Fruit fly (Drosophila melanogaster) whole organism, pupa: ENCODE data around the gene CG43288.

Source experiments
- CG12605 ChIP-seq: fragments of 200-800 bp; sonication (Bioruptor generic); IDR thresholded peaks from 2 replicates; pipeline ENCODE4 v1.3.6; 2022; ENCODE audit warnings: missing biosample characterization, missing genetic modification characterization
- CG13204 ChIP-seq: fragments of 200-800 bp; sonication (Bioruptor generic); optimal IDR thresholded peaks from 2 replicates; lab custom pipeline; 2018; ENCODE audit warnings: missing biosample characterization, mild to moderate bottlenecking, missing genetic modification characterization, moderate library complexity
- CG14655 ChIP-seq: fragments of 200-800 bp; sonication (Bioruptor generic); optimal IDR thresholded peaks from 3 replicates; lab custom pipeline; 2017; ENCODE audit warnings: mild to moderate bottlenecking, missing biosample characterization, missing genetic modification reagents, missing genetic modification characterization
- CG15710 ChIP-seq: fragments of 200-800 bp; sonication (Bioruptor generic); optimal IDR thresholded peaks from 2 replicates; lab custom pipeline; 2018; ENCODE audit warnings: missing biosample characterization, mild to moderate bottlenecking, missing genetic modification characterization, moderate library complexity
- CG17806 ChIP-seq: fragments of 200-800 bp; sonication (Bioruptor generic); optimal IDR thresholded peaks from 2 replicates; lab custom pipeline; 2018; ENCODE audit warnings: missing biosample characterization, mild to moderate bottlenecking, missing genetic modification characterization, moderate library complexity
- CG34367 ChIP-seq: fragments of 200-800 bp; sonication (Bioruptor generic); optimal IDR thresholded peaks from 2 replicates; lab custom pipeline; 2018; ENCODE audit warnings: missing biosample characterization, mild to moderate bottlenecking, missing genetic modification characterization
- CG4496 ChIP-seq: fragments of 200-800 bp; sonication (Bioruptor generic); IDR thresholded peaks from 3 replicates; pipeline ENCODE4 v1.3.6; 2022; ENCODE audit warnings: missing biosample characterization, missing genetic modification characterization
- CG8159 ChIP-seq: fragments of 200-800 bp; sonication (Bioruptor generic); optimal IDR thresholded peaks from 3 replicates; lab custom pipeline; 2018; ENCODE audit warnings: missing biosample characterization, mild to moderate bottlenecking, missing genetic modification characterization, moderate library complexity
- CG8301 ChIP-seq: fragments of 200-800 bp; sonication (Bioruptor generic); optimal IDR thresholded peaks from 2 replicates; lab custom pipeline; 2018; ENCODE audit warnings: missing biosample characterization, mild to moderate bottlenecking, missing genetic modification characterization
- CG9948 ChIP-seq: fragments of 200-800 bp; sonication (Bioruptor generic); optimal IDR thresholded peaks from 2 replicates; lab custom pipeline; 2018; ENCODE audit warnings: missing biosample characterization, mild to moderate bottlenecking, missing genetic modification characterization, moderate library complexity
- D1 ChIP-seq: fragments of 200-800 bp; sonication (Bioruptor generic); optimal IDR thresholded peaks from 2 replicates; lab custom pipeline; 2018; ENCODE audit warnings: missing biosample characterization, mild to moderate bottlenecking, missing genetic modification characterization, moderate library complexity
- EcR ChIP-seq: fragments of 200-800 bp; sonication (Bioruptor generic); optimal IDR thresholded peaks from 3 replicates; lab custom pipeline; 2019; ENCODE audit warnings: missing biosample characterization, missing genetic modification characterization, mild to moderate bottlenecking, moderate library complexity, missing genetic modification reagents
- Ets98B ChIP-seq: fragments of 200-800 bp; sonication (Bioruptor generic); IDR thresholded peaks from 2 replicates; pipeline ENCODE4 v1.3.6; 2022; ENCODE audit warnings: missing biosample characterization, missing genetic modification characterization
- Pif1A ChIP-seq: fragments of 200-800 bp; sonication (Bioruptor generic); optimal IDR thresholded peaks from 3 replicates; lab custom pipeline; 2016; ENCODE audit warnings: missing biosample characterization, missing genetic modification characterization
- Pif1B ChIP-seq: fragments of 200-800 bp; sonication (Bioruptor generic); optimal IDR thresholded peaks from 3 replicates; lab custom pipeline; 2016; ENCODE audit warnings: missing biosample characterization, missing genetic modification characterization
- Snoo ChIP-seq: fragments of 200-800 bp; sonication (Bioruptor generic); optimal IDR thresholded peaks from 3 replicates; lab custom pipeline; 2017; ENCODE audit warnings: missing biosample characterization, mild to moderate bottlenecking, missing genetic modification characterization, inconsistent platforms
- fd96Ca ChIP-seq: fragments of 200-800 bp; sonication (Bioruptor generic); IDR thresholded peaks from 3 replicates; pipeline ENCODE4 v1.3.6; 2022; ENCODE audit warnings: missing biosample characterization, missing genetic modification characterization
- gl ChIP-seq: fragments of 200-800 bp; sonication (Bioruptor generic); optimal IDR thresholded peaks from 2 replicates; lab custom pipeline; 2018; ENCODE audit warnings: missing biosample characterization, mild to moderate bottlenecking, missing genetic modification characterization
- rn ChIP-seq: fragments of 200-800 bp; sonication (Bioruptor generic); IDR thresholded peaks from 2 replicates; pipeline ENCODE4 v1.3.6; 2022; ENCODE audit warnings: missing biosample characterization, missing genetic modification characterization

The CG43288 gene

DNA sequence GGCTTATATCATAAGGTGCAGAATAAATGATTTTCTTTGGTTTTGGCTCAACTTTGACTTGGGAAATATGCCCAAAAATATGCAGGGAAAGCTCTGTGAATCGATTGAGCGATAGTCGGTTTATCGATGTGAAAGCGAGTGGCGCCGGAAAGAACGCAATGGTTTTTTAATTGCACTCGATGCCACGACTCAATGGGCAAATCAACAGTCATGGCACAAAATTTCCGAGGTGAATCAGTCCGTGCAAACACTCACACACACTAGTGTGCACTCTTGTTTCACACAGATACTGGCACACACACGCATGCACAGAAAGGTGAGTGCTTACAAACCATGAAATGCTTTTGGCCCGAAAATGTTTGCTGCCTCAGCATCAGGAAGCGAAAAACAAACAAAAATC is 27.3 kb downstream of the CG43288 start:
- no peak for TF ChIP-seq CG12605 (GFP tag; lab: Robert Waterston, UW)
- TF ChIP-seq CG4496 (GFP tag; lab: Robert Waterston, UW): peak; percentile 73

DNA sequence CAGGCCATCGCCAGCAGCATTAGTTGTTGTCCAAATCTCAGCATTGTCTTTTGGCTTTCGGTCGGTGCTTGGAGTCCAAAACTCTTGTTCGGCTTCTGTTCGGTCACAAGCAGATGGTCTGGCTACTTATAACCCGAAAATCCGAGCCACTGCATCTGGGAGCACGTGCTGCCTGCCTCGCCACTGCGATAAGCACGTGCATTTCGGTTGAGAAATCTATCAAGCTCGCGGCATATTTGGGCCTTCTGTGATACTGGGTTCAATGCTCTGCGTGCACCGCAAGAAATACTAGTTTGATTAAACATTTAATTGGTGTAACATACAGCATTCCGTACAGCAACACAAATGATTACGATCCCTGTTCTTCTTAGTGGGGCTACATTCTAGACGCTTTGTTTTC is 29.9 kb downstream of the CG43288 start, which contains the start of gene Femcoat:
TSS of gene Femcoat (minus strand) at position 101 of the 400 bp plus-strand sequence.
- TF ChIP-seq D1 (tag; lab: Kevin White, UChicago): no peak
- no peak for TF ChIP-seq Snoo (tag; lab: Kevin White, UChicago)
- no peak for TF ChIP-seq Pif1A (GFP tag; lab: Kevin White, UChicago)

DNA sequence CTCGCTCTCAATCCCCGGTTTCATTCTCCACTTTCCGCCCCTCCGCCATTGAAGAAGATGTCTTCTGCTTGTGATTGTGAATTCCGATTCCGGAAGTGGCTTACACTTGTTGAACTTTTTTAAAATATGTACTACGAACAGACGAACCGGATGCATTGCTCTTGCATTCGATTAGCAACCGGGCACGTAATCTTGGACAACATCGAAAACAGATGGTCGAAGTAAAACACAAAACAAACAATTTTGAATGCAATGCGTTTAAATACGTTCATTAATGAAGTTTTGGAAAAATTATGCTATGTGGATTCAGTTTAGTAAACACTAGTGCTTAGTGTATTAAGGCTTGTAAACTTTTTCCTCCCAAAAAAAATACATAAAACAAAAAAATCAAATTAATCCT is 33.2 kb downstream of the CG43288 start, which contains the start of gene Muc4B:
TSS of gene Muc4B (minus strand) at position 101 of the 400 bp plus-strand sequence.
- TF ChIP-seq EcR (GFP tag; lab: Kevin White, UChicago) (no peak), CG13204 (no peak), D1 (tag; lab: Kevin White, UChicago) (no peak), CG15710 (no peak), CG34367 (tag; lab: Kevin White, UChicago) (no peak), CG8301 (no peak), Pif1B (GFP tag; lab: Kevin White, UChicago) (no peak), gl (tag; lab: Kevin White, UChicago) (no peak), rn (no peak), CG4496 (GFP tag; lab: Robert Waterston, UW) (no peak), CG17806 (tag; lab: Kevin White, UChicago) (no peak), Snoo (tag; lab: Kevin White, UChicago) (no peak)

DNA sequence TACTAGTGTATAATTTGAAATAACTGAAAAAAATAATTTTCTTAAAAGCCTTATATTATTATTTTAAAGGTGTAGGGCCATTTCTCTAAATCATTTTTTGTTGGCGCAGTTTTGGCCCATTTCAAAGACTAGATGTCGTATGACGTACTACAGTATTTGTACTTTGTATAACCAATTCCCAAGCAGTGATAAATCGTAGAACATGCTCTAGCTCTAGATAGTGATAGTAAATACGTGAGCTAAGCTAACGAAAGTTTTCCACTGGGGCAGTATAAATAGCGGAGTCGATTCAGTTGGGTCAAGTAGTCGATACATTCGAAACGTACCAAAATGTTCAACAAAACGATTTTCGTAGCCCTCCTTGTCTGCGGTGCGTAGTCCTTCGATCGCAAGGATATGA is 34.2 kb downstream of the CG43288 start, which contains the start of gene CG43134:
TSS of gene CG43134 (plus strand) at position 301 of the 400 bp plus-strand sequence.
- TF ChIP-seq CG8159 (no peak), Ets98B (GFP tag; lab: Robert Waterston, UW) (no peak), D1 (tag; lab: Kevin White, UChicago) (no peak)
- TF ChIP-seq, all 21 proteins: peak for 0

DNA sequence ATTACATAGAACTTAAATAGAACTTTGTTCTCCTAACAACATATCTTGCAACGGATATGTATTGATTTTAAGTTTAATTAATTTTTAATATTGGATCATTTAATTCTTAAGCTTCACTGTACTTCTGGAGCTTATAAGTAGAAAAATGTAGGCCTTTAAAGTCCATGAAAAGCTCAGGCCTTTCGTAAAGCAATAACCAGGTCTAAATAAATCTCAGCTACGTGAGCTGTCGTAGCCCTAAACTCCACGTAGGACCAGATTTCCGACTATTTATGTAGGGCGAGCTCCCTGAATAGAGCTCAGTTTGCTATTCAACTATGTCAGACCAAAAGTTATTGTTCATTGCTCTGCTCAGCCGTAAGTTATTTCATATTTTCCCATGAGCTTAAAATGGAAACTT is 35.3 kb downstream of the CG43288 start, which contains the start of gene CG43135:
TSS of gene CG43135 (plus strand) at position 301 of the 400 bp plus-strand sequence.
- TF ChIP-seq CG8301 (no peak), CG9948 (no peak), Pif1B (GFP tag; lab: Kevin White, UChicago) (no peak)

DNA sequence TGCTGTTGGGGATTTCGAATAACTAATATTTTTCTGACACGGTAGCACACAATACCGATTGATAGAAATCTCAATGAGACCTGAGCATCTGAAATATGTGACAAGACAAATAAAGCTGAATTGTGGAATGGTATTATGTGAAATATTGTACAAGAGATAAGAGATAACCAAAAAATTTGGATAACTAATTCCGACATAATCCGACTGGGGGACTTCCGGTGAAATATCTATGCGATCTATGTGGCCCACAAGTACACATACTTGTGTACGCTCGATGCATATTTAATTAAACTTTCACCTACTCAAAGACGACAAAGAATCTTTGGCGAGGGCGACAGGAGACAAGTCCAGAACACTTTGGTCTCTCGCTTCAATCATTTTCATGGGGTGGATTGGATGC is 39.9 kb downstream of the CG43288 start, which contains the start of gene CG15576:
TSS of gene CG15576 (minus strand) at position 101 of the 400 bp plus-strand sequence.
- no peak for TF ChIP-seq CG8159
- TF ChIP-seq CG12605 (GFP tag; lab: Robert Waterston, UW): no peak
- TF ChIP-seq gl (tag; lab: Kevin White, UChicago): no peak

DNA sequence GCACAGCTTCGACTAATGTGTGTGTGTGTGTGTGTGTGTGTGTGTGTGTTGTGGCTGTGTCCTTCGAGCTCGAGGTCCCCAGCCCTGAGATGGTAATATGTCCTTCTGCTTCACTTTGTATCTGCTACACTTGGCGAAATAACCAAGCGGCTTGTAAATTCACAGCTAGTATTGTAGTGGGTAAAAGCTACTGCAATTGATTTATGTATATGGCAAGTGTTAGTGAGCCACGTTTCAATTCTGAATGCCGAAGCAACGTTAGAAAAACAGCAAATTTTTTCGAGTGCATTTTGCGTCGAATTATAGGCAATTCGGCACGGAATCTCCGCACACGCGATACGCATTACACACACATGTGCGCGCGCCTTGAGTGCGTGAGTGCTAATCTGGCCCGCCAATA is 49.8 kb downstream of the CG43288 start:
- TF ChIP-seq CG9948: peak; percentile 40
- 0 out of 3 replicates have a peak, but pooled peaks have one; percentile 37 for TF ChIP-seq CG4496 (GFP tag; lab: Robert Waterston, UW)
- peak; percentile 46 for TF ChIP-seq CG8159
- peak; percentile 22 for TF ChIP-seq CG8301
- no peak for TF ChIP-seq EcR (GFP tag; lab: Kevin White, UChicago)
- no peak for TF ChIP-seq CG12605 (GFP tag; lab: Robert Waterston, UW)
- no peak for TF ChIP-seq CG13204
- TF ChIP-seq CG17806 (tag; lab: Kevin White, UChicago): peak; percentile 32
- TF ChIP-seq Pif1A (GFP tag; lab: Kevin White, UChicago): peak; percentile 27
- TF ChIP-seq CG14655 (GFP tag; lab: Kevin White, UChicago): peak; percentile 46
- peak; percentile 26; the same call in 1 of the 2 replicates for TF ChIP-seq Ets98B (GFP tag; lab: Robert Waterston, UW)
- TF ChIP-seq fd96Ca (GFP tag; lab: Robert Waterston, UW): peak; percentile 46; the same call in 1 of the 3 replicates
- TF ChIP-seq CG15710: peak; percentile 43
- no peak for TF ChIP-seq D1 (tag; lab: Kevin White, UChicago)
- peak; percentile 14 for TF ChIP-seq CG34367 (tag; lab: Kevin White, UChicago)
- TF ChIP-seq, all 21 proteins: peak for 11
